Fruit fly (Drosophila melanogaster): Measurements from ENCODE around the gene CG46383.

- TF ChIP-seq CTCF (optimal IDR thresholded peaks at IDR 0.05) (no peak), CG8478 (optimal IDR thresholded peaks at IDR 0.05) (no peak)
These were observed 43.3 kb upstream of the CG46383 start for dm6 chr3R:15993815-15994572.
